Fruit fly (Drosophila melanogaster) ovary, adult (tissue): ENCODE measurements around the gene CG10562.

Experiments used
- CG17801 ChIP-seq: fragments of 200-800 bp; optimal IDR thresholded peaks from 2 replicates; lab custom pipeline; 2019; ENCODE audit warnings: missing biosample characterization, mild to moderate bottlenecking, missing genetic modification characterization, moderate library complexity; ENCODE audit not compliant: partially characterized antibody

Gene CG10562

DNA sequence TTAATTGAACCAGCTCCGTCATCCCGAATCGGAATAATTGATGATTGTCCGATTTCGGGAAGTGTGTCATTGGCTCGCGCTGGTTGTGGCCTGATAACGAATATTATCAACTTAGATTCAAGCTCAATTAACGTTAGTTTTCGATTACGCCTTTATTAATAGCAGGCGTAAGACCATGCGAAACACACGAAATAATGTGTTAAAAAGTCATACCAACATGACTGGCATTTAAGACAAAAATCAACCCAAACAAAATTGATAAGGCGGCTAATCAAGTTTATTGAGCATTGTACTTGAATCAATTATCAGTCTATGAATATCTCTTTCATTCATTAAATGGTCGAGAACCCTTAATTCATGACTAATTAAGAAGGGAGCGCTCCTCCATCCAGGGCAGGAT is 13.4 kb downstream of the CG10562 start:
- TF ChIP-seq CG17801 (GFP tag; lab: Kevin White, UChicago): no peak

DNA sequence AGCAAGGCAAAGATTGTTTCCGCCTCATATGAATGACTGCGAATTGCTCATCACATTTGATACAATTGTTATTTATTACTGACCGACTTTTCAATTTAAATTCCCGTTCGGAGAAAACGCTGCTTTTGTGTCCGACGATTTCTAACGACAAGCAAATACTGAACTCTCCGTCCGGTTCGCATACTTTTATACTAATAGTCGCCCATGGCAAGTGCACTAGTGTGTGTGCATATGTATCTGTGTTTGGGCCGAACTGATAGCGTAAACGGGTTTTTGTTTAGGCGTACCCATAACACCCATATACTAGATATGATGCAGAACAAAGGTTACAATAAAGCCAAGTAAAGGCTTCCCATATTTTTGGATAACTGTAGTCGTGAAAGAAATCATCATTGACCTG is 14.3 kb downstream of the CG10562 start, which contains the start of gene CG10550:
CG10550 (minus strand) TSS at position 164 of the 400 bp plus-strand sequence.
- no peak for TF ChIP-seq CG17801 (GFP tag; lab: Kevin White, UChicago)

DNA sequence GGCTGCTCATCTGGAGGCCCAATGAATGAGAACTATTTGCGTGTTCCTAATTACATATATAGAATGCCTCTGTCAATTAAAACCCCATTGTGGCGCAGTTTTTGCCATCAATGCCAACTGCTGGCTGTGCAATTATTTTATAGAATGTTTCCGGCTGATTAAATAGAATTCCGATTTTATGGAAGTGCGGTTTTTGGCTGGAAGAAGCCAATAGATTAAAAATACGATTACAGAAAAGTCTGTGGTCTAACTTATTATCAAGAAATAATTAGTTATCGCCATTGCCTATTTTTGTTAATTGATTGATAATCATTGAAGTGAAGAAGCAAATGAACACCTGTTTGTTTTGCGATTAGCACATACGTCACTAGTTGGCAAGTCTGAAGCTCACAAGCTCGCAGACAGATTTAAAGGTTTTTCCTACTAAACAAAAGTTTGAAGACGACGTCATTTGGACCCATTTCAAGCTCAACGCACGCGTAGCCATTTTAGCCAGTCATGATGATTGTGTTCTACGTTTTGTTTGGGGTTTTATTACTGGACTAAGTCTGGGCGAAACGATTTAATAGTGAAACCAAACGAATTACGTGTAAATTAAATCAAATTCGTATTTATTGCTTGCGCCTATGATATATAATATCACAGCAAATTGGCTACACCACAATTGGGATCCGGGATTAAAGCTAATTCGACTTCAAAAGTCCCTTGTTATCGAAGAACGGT is 16.6 kb downstream of the CG10562 start:
- TF ChIP-seq CG17801 (GFP tag; lab: Kevin White, UChicago): no peak

DNA sequence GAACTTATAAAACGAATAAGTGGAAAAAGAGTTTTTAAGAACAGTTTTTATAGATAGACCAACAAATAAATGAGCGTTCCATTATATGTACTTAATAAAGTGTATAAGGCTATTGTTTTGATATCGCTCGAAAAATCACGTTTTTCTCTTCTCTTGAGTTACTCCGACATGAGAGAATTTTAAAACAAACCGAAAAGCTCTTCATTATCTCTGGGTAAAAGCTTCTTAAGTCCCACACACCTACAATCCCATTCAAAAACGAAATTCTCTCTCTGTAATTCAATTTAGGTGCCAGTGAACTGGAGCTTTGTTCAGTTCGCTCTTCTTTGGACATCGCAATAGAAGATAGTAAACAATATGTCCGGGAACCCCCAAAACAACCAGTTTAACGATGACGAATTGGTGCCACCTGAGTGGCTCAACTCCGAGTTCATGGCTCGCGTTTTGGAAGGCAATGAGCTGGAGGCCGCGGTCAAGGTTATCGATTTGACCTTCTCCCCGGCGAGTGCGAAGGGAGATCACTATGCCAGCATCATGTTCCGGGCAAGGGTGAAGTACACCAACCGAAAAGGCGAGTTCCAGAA is 18.6 kb downstream of the CG10562 start, which contains the start of gene CG31436:
CG31436 (plus strand) TSS at position 281 of the 584 bp plus-strand sequence.
- peak; percentile 3 for TF ChIP-seq CG17801 (GFP tag; lab: Kevin White, UChicago)

DNA sequence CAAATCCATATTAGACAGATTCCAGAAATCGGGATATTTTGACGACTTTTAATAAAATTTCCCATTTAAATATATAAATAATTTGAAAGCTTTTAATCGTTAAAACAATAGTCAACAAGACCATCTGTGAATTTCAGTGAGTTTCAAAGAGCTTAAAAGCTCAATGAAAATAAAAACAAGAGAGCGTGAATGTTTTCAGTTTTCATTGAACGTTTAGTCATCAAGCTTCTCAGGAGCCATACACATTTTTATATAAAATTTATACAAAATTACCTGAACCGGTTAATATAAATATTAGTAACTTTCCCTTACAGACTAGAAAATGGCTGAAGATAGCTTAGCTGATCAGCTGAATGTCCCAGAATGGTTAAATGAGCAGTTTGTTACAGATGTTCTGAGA is 20.3 kb downstream of the CG10562 start, which contains the start of gene CG31370:
CG31370 (plus strand) TSS at position 226 of the 400 bp plus-strand sequence.
- TF ChIP-seq CG17801 (GFP tag; lab: Kevin White, UChicago): no peak

DNA sequence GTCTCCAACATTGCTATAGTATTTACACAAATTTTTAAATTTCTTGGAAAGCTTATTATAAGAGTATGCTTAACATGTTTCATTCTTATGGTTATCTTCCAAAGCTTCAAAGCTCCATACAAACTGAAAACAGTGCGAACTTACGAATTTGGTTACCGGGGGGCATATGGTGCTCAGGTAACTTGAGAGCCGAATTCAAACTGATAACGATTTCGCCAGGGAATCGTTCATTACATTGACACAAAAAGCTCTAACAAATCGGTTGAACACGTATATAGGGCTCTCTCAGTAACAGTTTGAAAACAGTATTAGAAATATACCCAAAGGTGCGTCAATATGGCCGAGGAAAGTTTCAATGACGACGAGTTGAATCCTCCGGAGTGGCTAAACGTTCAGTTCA is 22.0 kb downstream of the CG10562 start, which contains the start of gene CG13659:
CG13659 (plus strand) TSS at position 317 of the 400 bp plus-strand sequence.
- no peak for TF ChIP-seq CG17801 (GFP tag; lab: Kevin White, UChicago)

DNA sequence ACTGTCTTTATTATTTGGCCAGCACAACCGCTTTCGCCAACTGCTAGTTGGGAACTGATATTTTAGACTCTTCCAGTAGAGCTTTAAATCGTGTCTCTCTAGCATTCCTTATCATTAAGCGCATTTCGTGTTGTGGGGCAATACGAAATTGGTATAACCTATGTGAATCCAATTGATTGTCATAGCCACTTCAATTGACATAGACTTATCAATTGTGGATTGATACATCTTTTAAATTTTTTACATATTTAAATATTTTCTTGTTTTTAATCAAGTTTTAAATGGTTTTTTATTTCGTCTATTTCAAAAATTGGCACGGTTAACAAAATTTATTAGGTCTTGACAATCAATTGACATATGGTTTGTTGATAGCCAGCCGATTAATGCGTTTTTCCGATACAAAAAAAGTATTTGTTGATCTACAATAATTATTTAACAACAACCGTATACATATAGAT is 23.0 kb downstream of the CG10562 start, which contains the start of gene CG31288:
CG31288 (minus strand) TSS at position 51 of the 458 bp plus-strand sequence.
- no peak for TF ChIP-seq CG17801 (GFP tag; lab: Kevin White, UChicago)

DNA sequence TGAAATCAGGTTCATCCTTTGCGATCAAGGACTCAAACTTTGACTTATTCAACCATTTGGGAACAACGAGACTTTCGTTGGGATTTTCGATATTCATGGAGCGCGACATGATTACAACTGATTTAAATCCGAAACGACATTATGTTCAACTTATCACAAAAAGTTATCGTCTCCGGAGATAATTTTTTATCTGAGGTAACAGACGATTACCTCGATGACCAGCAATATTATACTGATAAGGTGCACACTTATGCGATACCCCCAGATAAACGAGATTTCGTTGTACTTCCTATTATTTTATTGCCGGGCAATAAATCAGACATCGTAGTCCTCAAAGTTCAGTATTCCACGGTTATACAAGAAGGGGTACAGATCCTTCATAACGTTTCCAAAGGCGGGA is 24.9 kb downstream of the CG10562 start, which contains the start of gene CG31097:
CG31097 (minus strand) TSS at position 101 of the 400 bp plus-strand sequence.
- no peak for TF ChIP-seq CG17801 (GFP tag; lab: Kevin White, UChicago)

DNA sequence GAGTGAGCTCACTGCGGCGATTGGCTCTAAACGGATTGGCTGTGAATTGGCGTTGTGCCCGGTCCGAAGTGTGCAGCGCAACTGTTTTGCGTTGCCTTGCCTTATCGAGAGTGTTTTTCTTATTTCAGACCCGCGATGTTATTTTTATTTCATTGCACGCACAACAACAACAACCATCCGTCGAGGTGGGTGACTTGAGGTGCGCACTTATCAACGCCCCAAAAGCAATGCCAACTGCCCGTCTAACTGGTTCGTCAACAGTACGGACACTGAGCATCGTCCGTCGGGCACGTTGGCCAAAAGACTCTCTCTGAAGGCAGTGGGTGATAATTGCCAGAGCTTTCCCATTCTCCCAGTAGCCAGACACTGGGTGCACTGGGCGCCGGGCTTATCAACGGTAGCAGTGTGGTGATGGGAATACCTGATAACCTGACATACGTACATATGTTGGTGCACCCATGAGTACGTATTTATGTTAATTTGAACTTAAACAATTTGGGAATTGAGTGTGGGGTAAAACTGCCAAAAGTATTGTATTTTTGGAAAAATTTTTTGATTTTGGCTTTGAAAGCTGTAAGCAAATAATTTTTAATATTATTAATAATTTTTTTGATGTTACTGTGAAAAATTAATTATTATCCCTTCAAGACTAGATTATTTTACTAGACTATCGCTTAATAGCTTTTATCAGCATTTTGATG is 27.1 kb downstream of the CG10562 start, which contains the start of gene CG31102:
CG31102 (minus strand) TSS at position 275 of the 701 bp plus-strand sequence.
- TF ChIP-seq CG17801 (GFP tag; lab: Kevin White, UChicago): no peak

DNA sequence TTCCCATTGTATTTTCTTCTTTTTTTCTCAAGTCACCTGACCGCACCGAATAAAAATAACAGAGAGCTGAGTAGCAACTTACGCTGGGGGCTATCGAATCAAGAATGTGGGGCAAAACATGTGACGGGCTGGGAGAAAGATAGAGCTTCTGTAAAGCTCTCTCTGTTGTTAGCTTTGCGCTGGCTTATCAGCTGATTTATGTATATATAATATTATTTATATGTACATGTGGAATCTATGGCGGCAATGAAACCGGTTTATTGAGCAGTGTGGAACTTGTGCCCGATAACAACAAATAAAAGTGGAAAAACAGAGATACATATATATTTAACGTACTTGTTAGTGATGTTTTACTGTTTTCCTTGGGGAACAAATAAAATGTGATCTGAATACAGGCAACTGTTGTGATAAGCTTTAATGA is 29.7 kb downstream of the CG10562 start, which contains the start of gene CG31098:
CG31098 (minus strand) TSS at position 114 of the 421 bp plus-strand sequence.
- TF ChIP-seq CG17801 (GFP tag; lab: Kevin White, UChicago): peak; percentile 90

DNA sequence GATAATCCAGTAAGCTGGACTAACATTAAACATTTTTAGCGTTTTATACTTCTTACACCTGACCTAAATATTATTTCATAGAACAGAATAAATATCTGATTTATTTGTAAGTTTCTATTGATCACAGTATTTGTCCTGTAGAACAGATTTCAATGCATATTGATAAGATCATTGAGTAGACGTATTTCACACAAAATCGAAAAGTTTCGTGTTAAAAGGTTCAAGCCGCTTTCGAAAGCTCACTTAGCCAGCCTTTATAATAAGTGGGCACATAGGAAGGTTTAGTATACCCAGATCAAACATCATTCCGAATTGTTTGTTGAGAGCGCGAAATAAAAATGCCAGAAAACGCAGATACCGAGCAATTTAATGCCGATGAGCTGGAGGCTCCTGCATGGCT is 33.0 kb downstream of the CG10562 start, which contains the start of gene CG11893:
CG11893 (plus strand) TSS at position 301 of the 400 bp plus-strand sequence.
- no peak for TF ChIP-seq CG17801 (GFP tag; lab: Kevin White, UChicago)

DNA sequence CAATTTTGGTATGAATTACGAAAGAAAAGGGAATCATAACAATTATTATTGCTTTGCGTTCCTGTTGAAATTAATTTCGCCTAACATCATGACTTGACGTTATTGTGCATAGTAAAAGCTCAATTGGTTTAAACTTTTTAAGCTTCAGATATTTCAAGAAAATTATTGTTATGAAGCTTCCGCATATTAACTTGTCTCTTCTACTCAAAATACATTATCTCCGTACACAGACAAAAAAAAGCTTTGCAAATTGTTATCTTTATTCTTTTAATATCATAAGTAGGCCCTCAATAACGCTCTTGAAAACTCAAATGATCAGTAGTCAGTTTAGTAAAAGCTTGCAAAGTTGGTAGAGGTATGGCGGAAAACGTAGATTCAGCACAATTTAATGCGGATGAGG is 35.4 kb downstream of the CG10562 start, which contains the start of gene CG13658:
CG13658 (plus strand) TSS at position 347 of the 400 bp plus-strand sequence.
- peak; percentile 40 for TF ChIP-seq CG17801 (GFP tag; lab: Kevin White, UChicago)

DNA sequence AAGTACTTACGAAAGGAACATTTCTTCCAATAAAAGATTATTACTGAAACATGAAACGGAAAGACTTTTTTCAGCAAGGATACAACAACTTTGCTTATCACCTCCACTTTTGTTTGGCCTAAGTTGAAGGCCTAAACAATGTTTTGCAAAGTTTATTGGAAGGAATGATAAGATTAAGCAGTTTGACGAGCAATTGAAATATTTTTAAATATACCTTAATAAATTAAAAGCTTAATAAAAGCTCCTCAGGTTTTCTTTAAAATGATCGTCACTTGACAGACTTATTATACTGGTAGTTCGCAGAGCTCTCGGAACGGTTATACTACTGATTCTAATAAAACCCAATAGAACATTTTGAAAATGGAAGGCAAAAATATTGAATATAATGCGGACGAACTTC is 37.4 kb downstream of the CG10562 start, which contains the start of gene CG31104:
CG31104 (plus strand) TSS at position 301 of the 400 bp plus-strand sequence.
- no peak for TF ChIP-seq CG17801 (GFP tag; lab: Kevin White, UChicago)

DNA sequence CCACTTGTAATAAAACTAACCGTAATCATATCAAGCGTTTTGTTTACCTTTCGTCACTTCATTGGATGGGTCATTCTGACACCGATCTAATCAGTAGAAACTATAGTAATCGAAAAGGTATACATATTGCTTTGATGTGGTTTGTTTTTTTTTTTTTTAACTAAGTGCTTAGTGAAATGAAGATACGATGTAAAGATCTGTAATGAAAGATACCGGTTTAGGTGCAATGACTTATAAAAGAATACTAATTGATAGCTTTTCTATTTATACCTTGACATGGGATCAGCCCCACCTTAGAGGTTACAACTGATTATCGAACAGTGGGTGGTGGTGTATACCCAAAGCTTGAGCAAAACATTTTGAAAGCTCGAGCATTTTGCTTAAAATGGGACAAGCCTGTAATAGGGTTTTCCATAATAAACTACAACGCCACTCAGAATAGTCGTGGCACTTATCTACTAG is 39.3 kb downstream of the CG10562 start, which contains the start of gene CG31300:
CG31300 (plus strand) TSS at position 412 of the 462 bp plus-strand sequence.
- TF ChIP-seq CG17801 (GFP tag; lab: Kevin White, UChicago): no peak
